Fruit fly (Drosophila melanogaster) whole organism, embryonic: ENCODE results near the gene CG42268.

Source experiments
- Aef1 ChIP-seq: fragments of 200-800 bp; sonication (Bioruptor generic); IDR thresholded peaks from 3 replicates; pipeline ENCODE4 v1.3.6; 2022; ENCODE audit warnings: missing biosample characterization, missing genetic modification characterization
- Antp ChIP-seq: fragments of 200-800 bp; sonication (Bioruptor generic); optimal IDR thresholded peaks from 3 replicates; lab custom pipeline; 2016; ENCODE audit warnings: missing biosample characterization, missing genetic modification characterization
- Asciz ChIP-seq: fragments of 200-800 bp; sonication (Bioruptor generic); optimal IDR thresholded peaks from 2 replicates; lab custom pipeline; 2017; ENCODE audit warnings: missing biosample characterization, mild to moderate bottlenecking, missing genetic modification characterization, missing genetic modification reagents
- Awh ChIP-seq: fragments of 200-800 bp; sonication (Bioruptor generic); IDR thresholded peaks from 2 replicates; pipeline ENCODE4, ENCODE4 v1.3.6; 2022; ENCODE audit warnings: missing biosample characterization, missing genetic modification characterization
- Bgb ChIP-seq: fragments of 200-800 bp; sonication (Bioruptor generic); IDR thresholded peaks from 2 replicates; pipeline ENCODE4 v1.3.6; 2022; ENCODE audit warnings: missing biosample characterization, missing genetic modification characterization; ENCODE audit not compliant: partially characterized antibody
- CG11456 ChIP-seq: fragments of 200-800 bp; sonication (Bioruptor generic); IDR thresholded peaks from 3 replicates; pipeline ENCODE4 v1.3.6; 2022; ENCODE audit warnings: missing biosample characterization, missing genetic modification characterization
- CG11560 ChIP-seq: fragments of 200-800 bp; sonication (Bioruptor generic); IDR thresholded peaks from 3 replicates; pipeline ENCODE4 v1.3.6; 2022; ENCODE audit warnings: missing biosample characterization, missing genetic modification characterization
- CG1233 ChIP-seq: fragments of 200-800 bp; sonication (Bioruptor generic); optimal IDR thresholded peaks from 4 replicates; lab custom pipeline; 2018; ENCODE audit warnings: missing biosample characterization, mild to moderate bottlenecking, missing genetic modification characterization
- CG15073 ChIP-seq: fragments of 200-800 bp; sonication (Bioruptor generic); optimal IDR thresholded peaks from 2 replicates; lab custom pipeline; 2016; ENCODE audit warnings: missing biosample characterization, missing genetic modification characterization
- CG15269 ChIP-seq: fragments of 200-800 bp; sonication (Bioruptor generic); optimal IDR thresholded peaks from 2 replicates; lab custom pipeline; 2018; ENCODE audit warnings: missing biosample characterization, mild to moderate bottlenecking, missing genetic modification characterization, moderate library complexity
- CG1529 ChIP-seq: fragments of 200-800 bp; sonication (Bioruptor generic); optimal IDR thresholded peaks from 3 replicates; lab custom pipeline; 2018; ENCODE audit warnings: missing biosample characterization, missing genetic modification characterization
- CG15479 ChIP-seq: fragments of 200-800 bp; sonication (Bioruptor generic); optimal IDR thresholded peaks from 3 replicates; lab custom pipeline; 2019; ENCODE audit warnings: missing biosample characterization, mild to moderate bottlenecking, missing genetic modification characterization, moderate library complexity
- CG15601 ChIP-seq: fragments of 200-800 bp; sonication (Bioruptor generic); optimal IDR thresholded peaks from 3 replicates; lab custom pipeline; 2019; ENCODE audit warnings: missing biosample characterization, mild to moderate bottlenecking, missing genetic modification characterization, moderate library complexity
- CG1647 ChIP-seq: fragments of 200-800 bp; sonication (Bioruptor generic); optimal IDR thresholded peaks from 3 replicates; lab custom pipeline; 2016; ENCODE audit warnings: missing biosample characterization, missing genetic modification characterization
- CG17361 ChIP-seq: fragments of 200-800 bp; sonication (Bioruptor generic); IDR thresholded peaks from 3 replicates; pipeline ENCODE4 v1.3.6; 2022; ENCODE audit warnings: missing biosample characterization, missing genetic modification characterization
- CG31224 ChIP-seq: fragments of 200-800 bp; sonication (Bioruptor generic); IDR thresholded peaks from 2 replicates; pipeline ENCODE4 v1.3.6; 2022; ENCODE audit warnings: missing biosample characterization, missing genetic modification characterization
- CG31388 ChIP-seq: fragments of 200-800 bp; sonication (Bioruptor generic); optimal IDR thresholded peaks from 2 replicates; lab custom pipeline; 2016; ENCODE audit warnings: missing biosample characterization, missing genetic modification characterization
- CG3163 ChIP-seq: fragments of 200-800 bp; sonication (Bioruptor generic); optimal IDR thresholded peaks from 3 replicates; lab custom pipeline; 2016; ENCODE audit warnings: missing biosample characterization, missing genetic modification characterization
- CG32532 ChIP-seq: fragments of 200-800 bp; sonication (Bioruptor generic); IDR thresholded peaks from 2 replicates; pipeline ENCODE4 v1.3.6; 2022; ENCODE audit warnings: missing biosample characterization, missing genetic modification characterization
- CG34422 ChIP-seq: fragments of 200-800 bp; sonication (Bioruptor generic); IDR thresholded peaks from 3 replicates; pipeline ENCODE4 v1.3.6; 2022; ENCODE audit warnings: missing biosample characterization, missing genetic modification characterization
- CG3838 ChIP-seq: fragments of 200-800 bp; sonication (Bioruptor generic); optimal IDR thresholded peaks from 3 replicates; lab custom pipeline; 2016; ENCODE audit warnings: missing biosample characterization, missing genetic modification characterization
- CG42726 ChIP-seq: fragments of 200-800 bp; sonication (Bioruptor generic); IDR thresholded peaks from 2 replicates; pipeline ENCODE4 v1.3.6; 2022; ENCODE audit warnings: missing biosample characterization, missing genetic modification characterization; ENCODE audit not compliant: partially characterized antibody
- CG6791 ChIP-seq: fragments of 200-800 bp; sonication (Bioruptor generic); IDR thresholded peaks from 3 replicates; pipeline ENCODE4 v1.3.6; 2022; ENCODE audit warnings: missing biosample characterization, missing genetic modification characterization; ENCODE audit not compliant: partially characterized antibody
- CG7556 ChIP-seq: fragments of 200-800 bp; sonication (Bioruptor generic); optimal IDR thresholded peaks from 2 replicates; lab custom pipeline; 2017; ENCODE audit warnings: missing biosample characterization, mild to moderate bottlenecking, missing genetic modification characterization
- CG7745 ChIP-seq: fragments of 200-800 bp; sonication (Bioruptor generic); optimal IDR thresholded peaks from 2 replicates; lab custom pipeline; 2018; ENCODE audit warnings: missing biosample characterization, mild to moderate bottlenecking, missing genetic modification characterization, moderate library complexity
- CoRest ChIP-seq: fragments of 200-800 bp; sonication (Bioruptor generic); optimal IDR thresholded peaks from 3 replicates; lab custom pipeline; 2018; ENCODE audit warnings: missing biosample characterization, mild to moderate bottlenecking, missing genetic modification characterization, moderate library complexity
- Dll ChIP-seq: fragments of 200-800 bp; sonication (Bioruptor generic); IDR thresholded peaks from 4 replicates; pipeline ENCODE4 v1.3.6; 2022; ENCODE audit warnings: missing biosample characterization, missing genetic modification characterization; ENCODE audit not compliant: partially characterized antibody
- Fer2 ChIP-seq: fragments of 200-800 bp; sonication (Bioruptor generic); optimal IDR thresholded peaks from 2 replicates; lab custom pipeline; 2018; ENCODE audit warnings: missing biosample characterization, mild to moderate bottlenecking, missing genetic modification characterization, moderate library complexity
- HLHmδ ChIP-seq: fragments of 200-800 bp; sonication (Bioruptor generic); optimal IDR thresholded peaks from 2 replicates; lab custom pipeline; 2018; ENCODE audit warnings: missing biosample characterization, mild to moderate bottlenecking, missing genetic modification characterization, moderate library complexity
- Lim3 ChIP-seq: fragments of 200-800 bp; sonication (Bioruptor generic); IDR thresholded peaks from 2 replicates; pipeline ENCODE4 v1.3.6; 2022; ENCODE audit warnings: missing biosample characterization, missing genetic modification characterization
- NC2β ChIP-seq: fragments of 200-800 bp; sonication (Bioruptor generic); optimal IDR thresholded peaks from 2 replicates; lab custom pipeline; 2016; ENCODE audit warnings: missing biosample characterization, missing genetic modification characterization
- Pdp1 ChIP-seq, 2 experiments: fragments of 200-800 bp; sonication (Bioruptor generic); optimal IDR thresholded peaks; 3 replicates each; lab custom pipeline; 2016; ENCODE audit warnings: missing biosample characterization in 2 of 2, missing genetic modification characterization in 2 of 2, mild to moderate bottlenecking in 1 of 2, moderate library complexity in 1 of 2
- Sox100B ChIP-seq: fragments of 200-800 bp; sonication (Bioruptor generic); optimal IDR thresholded peaks from 3 replicates; lab custom pipeline; 2018; ENCODE audit warnings: missing biosample characterization, mild to moderate bottlenecking, missing genetic modification characterization
- Trl ChIP-seq, 3 experiments: fragments of >200 bp in 2 of 3; fragments of 200-800 bp in 1 of 3; sonication (Bioruptor generic) in 1 of 3; optimal IDR thresholded peaks; 2 replicates in 1 of 3; 3 replicates in 2 of 3; lab custom pipeline; 2016 to 2017; ENCODE audit warnings: missing biosample characterization in 1 of 3, missing genetic modification characterization in 1 of 3
- YL-1 ChIP-seq: fragments of 200-800 bp; sonication (Bioruptor generic); optimal IDR thresholded peaks from 3 replicates; lab custom pipeline; 2017; ENCODE audit warnings: missing biosample characterization, mild to moderate bottlenecking, missing genetic modification characterization
- btn ChIP-seq: fragments of 200-800 bp; sonication (Bioruptor generic); optimal IDR thresholded peaks from 2 replicates; lab custom pipeline; 2016; ENCODE audit warnings: missing biosample characterization, missing genetic modification characterization
- caup ChIP-seq: fragments of 200-800 bp; sonication (Bioruptor generic); optimal IDR thresholded peaks from 3 replicates; lab custom pipeline; 2017; ENCODE audit warnings: missing biosample characterization, mild to moderate bottlenecking, missing genetic modification characterization, moderate library complexity; ENCODE audit not compliant: severe bottlenecking
- crc ChIP-seq: fragments of 200-800 bp; sonication (Bioruptor generic); optimal IDR thresholded peaks from 2 replicates; lab custom pipeline; 2016; ENCODE audit warnings: missing biosample characterization, missing genetic modification characterization
- fd96Cb ChIP-seq: fragments of 200-800 bp; sonication (Bioruptor generic); optimal IDR thresholded peaks from 2 replicates; lab custom pipeline; 2018; ENCODE audit warnings: missing biosample characterization, mild to moderate bottlenecking, missing genetic modification characterization, moderate library complexity
- fu2 ChIP-seq: fragments of 200-800 bp; sonication (Bioruptor generic); optimal IDR thresholded peaks from 2 replicates; lab custom pipeline; 2016; ENCODE audit warnings: missing biosample characterization, missing genetic modification characterization
- gt ChIP-seq: fragments of 200-800 bp; sonication (Bioruptor generic); IDR thresholded peaks from 2 replicates; pipeline ENCODE4 v1.3.6; 2022; ENCODE audit warnings: missing biosample characterization, missing genetic modification characterization
- jigr1 ChIP-seq: fragments of 200-800 bp; sonication (Bioruptor generic); IDR thresholded peaks from 3 replicates; pipeline ENCODE4 v1.3.6; 2022; ENCODE audit warnings: missing biosample characterization, missing genetic modification characterization
- jumu ChIP-seq: fragments of 200-800 bp; sonication (Bioruptor generic); optimal IDR thresholded peaks from 3 replicates; lab custom pipeline; 2016; ENCODE audit warnings: missing biosample characterization, missing genetic modification characterization
- kni ChIP-seq: fragments of 200-800 bp; sonication (Bioruptor generic); optimal IDR thresholded peaks from 3 replicates; lab custom pipeline; 2017; ENCODE audit warnings: mild to moderate bottlenecking, missing biosample characterization, missing genetic modification reagents, missing genetic modification characterization
- nerfin-1 ChIP-seq: fragments of 200-800 bp; sonication (Bioruptor generic); optimal IDR thresholded peaks from 3 replicates; lab custom pipeline; 2019; ENCODE audit warnings: missing biosample characterization, mild to moderate bottlenecking, missing genetic modification characterization, moderate library complexity
- nmo ChIP-seq: fragments of 200-800 bp; sonication (Bioruptor generic); optimal IDR thresholded peaks from 2 replicates; lab custom pipeline; 2018; ENCODE audit warnings: missing biosample characterization, mild to moderate bottlenecking, missing genetic modification characterization, moderate library complexity
- p53 ChIP-seq: fragments of 200-800 bp; sonication (Bioruptor generic); optimal IDR thresholded peaks from 2 replicates; lab custom pipeline; 2016; ENCODE audit warnings: missing biosample characterization, missing genetic modification characterization
- salm ChIP-seq: fragments of 200-800 bp; sonication (Bioruptor generic); optimal IDR thresholded peaks from 2 replicates; lab custom pipeline; 2018; ENCODE audit warnings: missing biosample characterization, mild to moderate bottlenecking, missing genetic modification characterization
- sens ChIP-seq: fragments of 200-800 bp; sonication (Bioruptor generic); peaks from one replicate; lab custom pipeline; 2016; ENCODE audit warnings: missing biosample characterization, missing genetic modification characterization
- twi ChIP-seq: fragments of 200-800 bp; optimal IDR thresholded peaks from 2 replicates; lab custom pipeline; 2019; ENCODE audit warnings: missing biosample characterization, mild to moderate bottlenecking, missing genetic modification characterization, moderate library complexity

The CG42268 gene

DNA sequence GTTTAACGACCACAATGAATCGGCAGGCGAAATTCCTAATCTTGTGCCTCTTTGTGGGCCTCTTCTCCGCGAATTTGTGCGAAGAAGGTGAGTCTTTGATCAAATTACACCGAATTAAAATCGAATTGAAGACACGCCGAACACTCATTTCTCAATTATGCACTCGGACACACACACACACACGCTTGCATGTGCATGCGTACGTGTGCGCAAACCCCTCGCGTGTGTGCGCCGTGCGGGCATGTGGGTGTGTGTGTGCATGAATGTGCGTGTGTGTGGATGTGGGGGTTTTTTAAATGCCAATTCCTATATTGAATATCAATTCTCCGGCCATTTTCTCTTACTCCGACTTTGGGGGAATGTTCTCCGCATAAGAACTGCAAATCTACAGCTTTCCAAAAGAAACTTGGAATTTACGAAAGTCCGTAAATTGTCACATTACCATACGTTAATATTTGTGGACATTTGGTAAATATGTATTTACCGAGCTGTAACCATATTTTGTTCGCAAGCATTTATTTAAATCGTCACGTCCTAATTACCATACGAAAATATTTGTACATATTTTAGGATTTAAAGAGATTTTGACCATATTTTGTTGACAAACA is 45.6 kb downstream of the CG42268 start:
- TF ChIP-seq sens (GFP tag; lab: Kevin White, UChicago) (no peak), CG15269 (no peak), Lim3 (GFP tag; lab: Robert Waterston, UW) (no peak), nmo (GFP tag; lab: Kevin White, UChicago) (no peak), Pdp1 (GFP tag; optimal IDR thresholded peaks at IDR 0.05; lab: Kevin White, UChicago) (no peak), btn (GFP tag; lab: Kevin White, UChicago) (no peak), Bgb (GFP tag; lab: Robert Waterston, UW) (no peak), CG17361 (no peak), CG32532 (GFP tag; lab: Robert Waterston, UW) (no peak), CG31224 (GFP tag; lab: Robert Waterston, UW) (no peak), Aef1 (no peak), Awh (GFP tag; lab: Robert Waterston, UW) (no peak), CG1647 (GFP tag; lab: Kevin White, UChicago) (no peak), CoRest (no peak), CG7745 (no peak), CG15601 (tag; lab: Kevin White, UChicago) (no peak), CG34422 (peak; percentile 67; the same call in 2 of the 3 replicates), Dll (0 out of 4 replicates have a peak, but pooled peaks have one; percentile 26), fd96Cb (tag; lab: Kevin White, UChicago) (no peak), Trl (optimal IDR thresholded peaks at IDR 0.05; lab: Kevin White, UChicago) (peak in 1 of 2 experiments; percentile 29), Trl (GFP tag; optimal IDR thresholded peaks at IDR 0.05; lab: Kevin White, UChicago) (no peak), kni (peak; percentile 4), CG11560 (tag; lab: Robert Waterston, UW) (no peak), p53 (GFP tag; lab: Kevin White, UChicago) (no peak), CG3838 (GFP tag; lab: Kevin White, UChicago) (no peak), CG11456 (no peak), jigr1 (no peak), CG6791 (GFP tag; lab: Robert Waterston, UW) (no peak), twi (tag; lab: Kevin White, UChicago) (no peak), CG1233 (GFP tag; lab: Kevin White, UChicago) (no peak), CG1529 (no peak), gt (GFP tag; lab: Robert Waterston, UW) (no peak), CG42726 (GFP tag; lab: Robert Waterston, UW) (no peak), salm (tag; lab: Kevin White, UChicago) (no peak), Antp (no peak), Fer2 (tag; lab: Kevin White, UChicago) (no peak), jumu (no peak), YL-1 (peak; percentile 71), CG31388 (GFP tag; lab: Kevin White, UChicago) (no peak), fu2 (GFP tag; lab: Kevin White, UChicago) (no peak), CG15073 (GFP tag; lab: Kevin White, UChicago) (no peak), CG15479 (peak; percentile 64), HLHmδ (no peak), caup (GFP tag; lab: Kevin White, UChicago) (no peak), Sox100B (GFP tag; lab: Kevin White, UChicago) (no peak), nerfin-1 (tag; lab: Kevin White, UChicago) (peak; percentile 3), CG3163 (no peak), CG7556 (GFP tag; lab: Kevin White, UChicago) (no peak), NC2β (GFP tag; lab: Kevin White, UChicago) (no peak), Asciz (GFP tag; lab: Kevin White, UChicago) (peak; percentile 30), crc (GFP tag; lab: Kevin White, UChicago) (no peak)
